Worm (Caenorhabditis elegans) whole organism, young adult: ENCODE data around the gene clec-54.

ENCODE experiments used
- B0261.1 ChIP-seq: sonication (generic microtip); optimal IDR thresholded peaks from 2 replicates; lab custom pipeline; 2016; ENCODE audit warnings: mild to moderate bottlenecking, missing genetic modification characterization, moderate library complexity, missing compliant biosample characterization
- F57A8.1 ChIP-seq: fragments of 200-800 bp; sonication (Bioruptor generic); optimal IDR thresholded peaks from 2 replicates; lab custom pipeline; 2018; ENCODE audit warnings: mild to moderate bottlenecking, missing genetic modification characterization, moderate library complexity, missing compliant biosample characterization
- ama-1 ChIP-seq, 3 experiments: fragments of 150-350 bp in 1 of 3; sonication (generic microtip) in 2 of 3; optimal IDR thresholded peaks; 2 replicates each; lab custom pipeline; 2014 to 2018; ENCODE audit warnings: missing biosample characterization in 2 of 3, missing genetic modification characterization in 2 of 3, missing genetic modification reagents in 2 of 3
- efl-1 ChIP-seq: fragments of 150-350 bp; optimal IDR thresholded peaks from 2 replicates; lab custom pipeline; 2014; ENCODE audit warnings: missing biosample characterization, missing genetic modification reagents, missing genetic modification characterization
- hlh-26 ChIP-seq: fragments of 200-800 bp; sonication (Bioruptor generic); conservative IDR thresholded peaks from 2 replicates; pipeline ENCODE4 v1.3.6; 2022; ENCODE audit warnings: missing genetic modification reagents, missing genetic modification characterization, missing compliant biosample characterization
- madf-10 ChIP-seq: sonication (generic microtip); optimal IDR thresholded peaks from 2 replicates; lab custom pipeline; 2016; ENCODE audit warnings: mild to moderate bottlenecking, missing genetic modification characterization, missing compliant biosample characterization
- xnd-1 ChIP-seq: sonication (generic microtip); optimal IDR thresholded peaks from 2 replicates; lab custom pipeline; 2016; ENCODE audit warnings: missing genotype, missing genetic modification reagents, missing genetic modification characterization, missing compliant biosample characterization

DNA sequence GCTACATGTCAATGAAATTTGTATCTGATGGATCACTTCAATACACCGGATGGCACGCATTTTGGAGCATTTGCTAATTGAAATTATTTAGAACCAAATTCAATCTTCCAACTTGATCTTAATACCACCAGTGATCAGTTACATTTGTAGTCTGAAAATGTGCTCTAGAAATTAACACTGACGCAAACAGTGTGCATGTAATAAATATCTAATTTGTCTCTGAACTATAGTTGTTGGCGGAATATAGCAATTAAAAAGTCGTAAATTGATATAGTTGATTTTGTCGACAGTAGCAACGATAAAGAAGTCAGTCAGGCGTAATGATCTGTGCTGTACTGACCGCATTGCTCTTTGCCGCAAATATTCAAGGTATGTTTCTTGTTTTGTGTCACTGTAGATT lies 4.5 kb upstream of the clec-54 start, which contains the start of gene clec-227:
- TF ChIP-seq ama-1 (optimal IDR thresholded peaks at IDR 0.05; lab: Kevin White, UChicago) = no peak
- TF ChIP-seq ama-1 (GFP tag; optimal IDR thresholded peaks at IDR 0.05; lab: Kevin White, UChicago) = no peak
- TF ChIP-seq F57A8.1 = no peak
- TF ChIP-seq B0261.1 (tag; lab: Kevin White, UChicago) = no peak
- no peak for TF ChIP-seq efl-1
- TF ChIP-seq madf-10 (tag; lab: Kevin White, UChicago) = no peak
- TF ChIP-seq xnd-1 (tag; lab: Kevin White, UChicago) = no peak
- TF ChIP-seq hlh-26 (GFP tag; lab: Robert Waterston, UW) = no peak
